Fruit fly (Drosophila melanogaster) whole organism, wandering third instar larva: ENCODE results near the gene CG32022.
A peak's percentile ranks its signal among the peaks of the same experiment; 100 is the strongest.

ENCODE experiments used
- GATAd ChIP-seq: sonication (Bioruptor generic); optimal IDR thresholded peaks from 2 replicates; lab custom pipeline; 2016; ENCODE audit warnings: missing biosample characterization, missing genetic modification characterization
- Jra ChIP-seq: sonication (Bioruptor generic); optimal IDR thresholded peaks from 2 replicates; lab custom pipeline; 2016; ENCODE audit warnings: missing biosample characterization, missing genetic modification characterization
- Rel ChIP-seq, 2 experiments: fragments of 200-800 bp; sonication (Bioruptor generic) in 1 of 2; optimal IDR thresholded peaks; 2 replicates in 1 of 2; 3 replicates in 1 of 2; lab custom pipeline; 2016 to 2019; ENCODE audit warnings: mild to moderate bottlenecking in 2 of 2, missing biosample characterization in 2 of 2, missing genetic modification characterization in 2 of 2, moderate library complexity in 1 of 2
- Sp1 ChIP-seq: fragments of 200-800 bp; sonication (Bioruptor generic); optimal IDR thresholded peaks from 3 replicates; lab custom pipeline; 2019; ENCODE audit warnings: missing biosample characterization, mild to moderate bottlenecking, missing genetic modification characterization, moderate library complexity
- br ChIP-seq: fragments of 200-800 bp; sonication (Bioruptor generic); optimal IDR thresholded peaks from 2 replicates; lab custom pipeline; 2016; ENCODE audit warnings: missing biosample characterization, missing genetic modification characterization
- foxo ChIP-seq, 2 experiments: fragments of 200-800 bp; sonication (Bioruptor generic); optimal IDR thresholded peaks; 2 replicates in 1 of 2; 3 replicates in 1 of 2; lab custom pipeline; 2016 to 2017; ENCODE audit warnings: missing biosample characterization in 2 of 2, missing genetic modification characterization in 2 of 2
- pan ChIP-seq: fragments of >200 bp; optimal IDR thresholded peaks from 2 replicates; lab custom pipeline; 2017
- psq ChIP-seq: fragments of 200-800 bp; sonication (Bioruptor generic); optimal IDR thresholded peaks from 3 replicates; lab custom pipeline; 2017; ENCODE audit warnings: missing biosample characterization, mild to moderate bottlenecking, missing genetic modification characterization, moderate library complexity
- usp ChIP-seq: fragments of >200 bp; optimal IDR thresholded peaks from 2 replicates; lab custom pipeline; 2017; ENCODE audit warnings: missing biosample characterization, missing genetic modification characterization

dm6 chr3L:8686646-8687045, 34.4 kb downstream of the CG32022 start:
- TF ChIP-seq Rel (GFP tag; optimal IDR thresholded peaks at IDR 0.05; lab: Kevin White, UChicago) (no peak), Rel (tag; optimal IDR thresholded peaks at IDR 0.05; lab: Kevin White, UChicago) (peak; percentile 92), GATAd (GFP tag; lab: Kevin White, UChicago) (no peak), Jra (GFP tag; lab: Kevin White, UChicago) (no peak), br (GFP tag; lab: Kevin White, UChicago) (no peak), pan (no peak), Sp1 (no peak), usp (GFP tag; lab: Kevin White, UChicago) (no peak), foxo (GFP tag; optimal IDR thresholded peaks at IDR 0.05; lab: Kevin White, UChicago) (no peak), psq (GFP tag; lab: Kevin White, UChicago) (no peak)
